Worm (Caenorhabditis elegans) whole organism, L1 larva: ENCODE data around the gene C25D7.9.

Experiments
- C16A3.4 ChIP-seq: fragments of 150-350 bp; optimal IDR thresholded peaks from 2 replicates; lab custom pipeline; 2014; ENCODE audit warnings: missing biosample characterization, missing genetic modification characterization
- F16B12.6 ChIP-seq: fragments of 150-350 bp; optimal IDR thresholded peaks from 2 replicates; lab custom pipeline; 2014; ENCODE audit warnings: missing biosample characterization, missing genetic modification characterization
- aly-2 ChIP-seq: fragments of 150-350 bp; optimal IDR thresholded peaks from 2 replicates; lab custom pipeline; 2014; ENCODE audit warnings: missing biosample characterization, missing genetic modification characterization
- ama-1 ChIP-seq: fragments of 150-350 bp; optimal IDR thresholded peaks from 2 replicates; lab custom pipeline; 2014
- blmp-1 ChIP-seq: fragments of 150-350 bp; optimal IDR thresholded peaks from 2 replicates; lab custom pipeline; 2014; ENCODE audit warnings: missing biosample characterization, missing genetic modification characterization
- ceh-8 ChIP-seq: fragments of 200-800 bp; sonication (Bioruptor generic); optimal IDR thresholded peaks from 2 replicates; lab custom pipeline; 2018; ENCODE audit warnings: mild to moderate bottlenecking, missing genetic modification characterization, moderate library complexity, missing compliant biosample characterization
- ceh-90 ChIP-seq: sonication (generic microtip); optimal IDR thresholded peaks from 2 replicates; lab custom pipeline; 2016; ENCODE audit warnings: missing genetic modification characterization, missing compliant biosample characterization
- efl-3 ChIP-seq: fragments of 200-800 bp; sonication (Bioruptor generic); optimal IDR thresholded peaks from 2 replicates; lab custom pipeline; 2018; ENCODE audit warnings: mild to moderate bottlenecking, missing genetic modification characterization, missing compliant biosample characterization
- egl-13 ChIP-seq: sonication (generic microtip); optimal IDR thresholded peaks from 2 replicates; lab custom pipeline; 2016; ENCODE audit warnings: missing genotype, missing genetic modification reagents, missing genetic modification characterization, missing compliant biosample characterization
- elt-2 ChIP-seq: sonication (generic microtip); optimal IDR thresholded peaks from 2 replicates; lab custom pipeline; 2016; ENCODE audit warnings: missing genetic modification characterization, mild to moderate bottlenecking, inconsistent platforms, missing compliant biosample characterization, missing genetic modification reagents
- ets-5 ChIP-seq: fragments of 200-800 bp; sonication (Bioruptor generic); IDR thresholded peaks from 2 replicates; pipeline ENCODE4 v1.3.6; 2022; ENCODE audit warnings: missing genetic modification characterization, missing compliant biosample characterization
- fkh-4 ChIP-seq: sonication (generic microtip); optimal IDR thresholded peaks from 2 replicates; lab custom pipeline; 2016; ENCODE audit warnings: missing compliant biosample characterization, missing genetic modification characterization, borderline replicate concordance
- fkh-8 ChIP-seq: sonication (generic microtip); optimal IDR thresholded peaks from 2 replicates; lab custom pipeline; 2016; ENCODE audit warnings: mild to moderate bottlenecking, missing genetic modification characterization, missing compliant biosample characterization
- hlh-17 ChIP-seq: fragments of 200-800 bp; sonication (Bioruptor generic); optimal IDR thresholded peaks from 2 replicates; lab custom pipeline; 2018; ENCODE audit warnings: missing genetic modification characterization, mild to moderate bottlenecking, missing compliant biosample characterization, moderate library complexity, borderline replicate concordance
- hlh-4 ChIP-seq: sonication (generic microtip); optimal IDR thresholded peaks from 2 replicates; lab custom pipeline; 2016; ENCODE audit warnings: mild to moderate bottlenecking, missing genetic modification characterization, missing compliant biosample characterization
- hpl-2 ChIP-seq: fragments of 150-350 bp; optimal IDR thresholded peaks from 2 replicates; lab custom pipeline; 2014; ENCODE audit warnings: missing biosample characterization, missing genetic modification reagents, missing genetic modification characterization
- irx-1 ChIP-seq: sonication (generic microtip); optimal IDR thresholded peaks from 2 replicates; lab custom pipeline; 2016; ENCODE audit warnings: missing genetic modification characterization, missing compliant biosample characterization
- jun-1 ChIP-seq: fragments of 150-350 bp; optimal IDR thresholded peaks from 2 replicates; lab custom pipeline; 2014; ENCODE audit warnings: missing biosample characterization, missing genetic modification reagents, missing genetic modification characterization
- lin-13 ChIP-seq: fragments of 150-350 bp; optimal IDR thresholded peaks from 2 replicates; lab custom pipeline; 2014; ENCODE audit warnings: missing biosample characterization, missing genetic modification reagents, missing genetic modification characterization
- lin-14 ChIP-seq: fragments of 200-800 bp; sonication (Bioruptor generic); optimal IDR thresholded peaks from 2 replicates; lab custom pipeline; 2018; ENCODE audit warnings: mild to moderate bottlenecking, missing genetic modification characterization, moderate library complexity, missing compliant biosample characterization
- lin-15B ChIP-seq: fragments of 150-350 bp; sonication (generic microtip); optimal IDR thresholded peaks from 3 replicates; lab custom pipeline; 2014; ENCODE audit warnings: missing biosample characterization, missing genetic modification characterization
- lin-39 ChIP-seq: fragments of 150-350 bp; optimal IDR thresholded peaks from 2 replicates; lab custom pipeline; 2014; ENCODE audit warnings: missing biosample characterization, missing genetic modification reagents, missing genetic modification characterization
- lsy-2 ChIP-seq, 2 experiments: fragments of 150-350 bp; optimal IDR thresholded peaks; 2 replicates each; lab custom pipeline; 2014; ENCODE audit warnings: missing biosample characterization in 2 of 2, missing genetic modification characterization in 2 of 2
- mdl-1 ChIP-seq, 2 experiments: fragments of 150-350 bp; optimal IDR thresholded peaks; 2 replicates each; lab custom pipeline; 2014 to 2017; ENCODE audit warnings: missing biosample characterization in 2 of 2, missing genetic modification characterization in 2 of 2, inconsistent platforms in 1 of 2
- mep-1 ChIP-seq: fragments of 150-350 bp; optimal IDR thresholded peaks from 2 replicates; lab custom pipeline; 2014; ENCODE audit warnings: missing biosample characterization, missing genetic modification characterization
- nhr-20 ChIP-seq: sonication (generic microtip); optimal IDR thresholded peaks from 2 replicates; lab custom pipeline; 2016; ENCODE audit warnings: mild to moderate bottlenecking, missing genetic modification characterization, missing compliant biosample characterization
- nhr-237 ChIP-seq: fragments of 150-350 bp; optimal IDR thresholded peaks from 2 replicates; lab custom pipeline; 2014; ENCODE audit warnings: missing biosample characterization, missing genetic modification characterization
- nhr-28 ChIP-seq: fragments of 150-350 bp; optimal IDR thresholded peaks from 2 replicates; lab custom pipeline; 2014; ENCODE audit warnings: missing biosample characterization, missing genetic modification characterization
- nhr-71 ChIP-seq: sonication (generic microtip); optimal IDR thresholded peaks from 2 replicates; lab custom pipeline; 2016; ENCODE audit warnings: mild to moderate bottlenecking, missing genetic modification characterization, moderate library complexity, missing compliant biosample characterization
- nhr-76 ChIP-seq: sonication (generic microtip); optimal IDR thresholded peaks from 2 replicates; lab custom pipeline; 2017; ENCODE audit warnings: missing biosample characterization, missing genetic modification characterization
- nhr-77 ChIP-seq: fragments of 150-350 bp; optimal IDR thresholded peaks from 2 replicates; lab custom pipeline; 2014; ENCODE audit warnings: missing biosample characterization, missing genetic modification characterization
- nhr-84 ChIP-seq: sonication (generic microtip); optimal IDR thresholded peaks from 2 replicates; lab custom pipeline; 2017; ENCODE audit warnings: missing biosample characterization, missing genetic modification characterization
- nhr-85 ChIP-seq: sonication (generic microtip); peaks from one replicate; lab custom pipeline; 2016; ENCODE audit warnings: missing genetic modification characterization, inconsistent platforms, missing compliant biosample characterization
- nhr-90 ChIP-seq: sonication (generic microtip); optimal IDR thresholded peaks from 2 replicates; lab custom pipeline; 2016; ENCODE audit warnings: mild to moderate bottlenecking, missing genetic modification characterization, missing compliant biosample characterization; ENCODE audit not compliant: poor library complexity
- pag-3 ChIP-seq: sonication (generic microtip); optimal IDR thresholded peaks from 2 replicates; lab custom pipeline; 2017; ENCODE audit warnings: missing genetic modification characterization, mild to moderate bottlenecking, missing compliant biosample characterization, antibody characterized with exemption, borderline replicate concordance; ENCODE audit not compliant: insufficient read depth
- pqm-1 ChIP-seq: sonication (generic microtip); optimal IDR thresholded peaks from 3 replicates; lab custom pipeline; 2017; ENCODE audit warnings: missing biosample characterization, missing genetic modification characterization
- skn-1 ChIP-seq: fragments of 150-350 bp; optimal IDR thresholded peaks from 2 replicates; lab custom pipeline; 2014; ENCODE audit warnings: missing biosample characterization, missing genetic modification characterization
- snpc-4 ChIP-seq: fragments of 150-350 bp; optimal IDR thresholded peaks from 2 replicates; lab custom pipeline; 2014; ENCODE audit warnings: missing biosample characterization, missing genetic modification characterization
- sox-4 ChIP-seq: sonication (generic microtip); optimal IDR thresholded peaks from 2 replicates; lab custom pipeline; 2016; ENCODE audit warnings: missing genetic modification characterization, missing compliant biosample characterization
- sptf-1 ChIP-seq: fragments of 150-350 bp; optimal IDR thresholded peaks from 2 replicates; lab custom pipeline; 2014; ENCODE audit warnings: missing biosample characterization, missing genetic modification characterization
- sup-37 ChIP-seq: fragments of 200-800 bp; sonication (Bioruptor generic); optimal IDR thresholded peaks from 2 replicates; lab custom pipeline; 2018; ENCODE audit warnings: mild to moderate bottlenecking, missing genetic modification characterization, missing compliant biosample characterization
- tbx-2 ChIP-seq: sonication (generic microtip); optimal IDR thresholded peaks from 2 replicates; lab custom pipeline; 2016; ENCODE audit warnings: missing genetic modification characterization, missing compliant biosample characterization
- unc-130 ChIP-seq: fragments of 150-350 bp; optimal IDR thresholded peaks from 2 replicates; lab custom pipeline; 2017; ENCODE audit warnings: missing biosample characterization, missing genetic modification characterization, inconsistent platforms
- unc-86 ChIP-seq: sonication (generic microtip); optimal IDR thresholded peaks from 2 replicates; lab custom pipeline; 2016; ENCODE audit warnings: missing genetic modification characterization, missing compliant biosample characterization
- unc-98 ChIP-seq: fragments of 200-800 bp; sonication (Bioruptor generic); IDR thresholded peaks from 2 replicates; pipeline ENCODE4 v1.3.6; 2022; ENCODE audit warnings: missing genetic modification characterization, missing compliant biosample characterization
- vab-15 ChIP-seq: sonication (generic microtip); optimal IDR thresholded peaks from 2 replicates; lab custom pipeline; 2017; ENCODE audit warnings: missing genotype, mild to moderate bottlenecking, missing genetic modification characterization, missing compliant biosample characterization
- xbp-1 ChIP-seq: sonication (generic microtip); optimal IDR thresholded peaks from 2 replicates; lab custom pipeline; 2016; ENCODE audit warnings: missing genetic modification characterization, missing compliant biosample characterization
- zip-4 ChIP-seq: fragments of 200-800 bp; sonication (Bioruptor generic); optimal IDR thresholded peaks from 2 replicates; lab custom pipeline; 2018; ENCODE audit warnings: mild to moderate bottlenecking, missing genetic modification characterization, moderate library complexity, missing compliant biosample characterization
- ztf-11 ChIP-seq, 2 experiments: sonication (generic microtip); optimal IDR thresholded peaks; 2 replicates each; lab custom pipeline; 2016 to 2017; ENCODE audit warnings: missing genetic modification characterization in 2 of 2, missing biosample characterization in 1 of 2, missing compliant biosample characterization in 1 of 2

The C25D7.9 gene

DNA sequence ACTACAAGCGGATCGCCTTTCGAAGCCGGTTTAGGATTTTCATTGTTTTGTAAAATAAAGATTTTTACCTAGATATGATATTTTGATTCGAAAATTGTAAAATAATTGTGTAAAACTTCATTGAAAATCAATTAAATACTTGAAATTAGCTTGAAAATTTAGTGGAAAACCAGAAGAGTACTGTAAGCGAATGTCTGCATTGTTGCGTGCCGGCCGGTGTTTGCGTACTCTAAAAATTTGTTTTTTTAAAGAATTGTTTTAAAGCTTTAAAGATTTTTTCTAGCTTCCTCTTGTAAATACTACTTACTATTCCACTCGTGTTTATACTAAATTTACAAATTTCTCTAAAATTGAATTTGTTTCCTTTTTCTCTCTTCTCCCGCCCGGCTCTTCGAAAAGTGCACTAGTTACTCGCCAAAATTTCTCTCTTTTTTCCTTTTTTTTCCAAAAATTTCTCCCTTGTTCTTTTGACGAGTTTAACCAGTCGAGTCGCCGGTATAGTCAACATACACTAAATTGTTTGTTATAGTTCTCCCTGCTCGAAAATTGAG, 4.6 kb downstream of the C25D7.9 start:
- TF ChIP-seq hpl-2 (GFP tag; lab: Kevin White, UChicago) (no peak), zip-4 (GFP tag; lab: Kevin White, UChicago) (no peak), lin-14 (GFP tag; lab: Kevin White, UChicago) (peak; percentile 3), unc-86 (no peak), skn-1 (tag; lab: Kevin White, UChicago) (no peak), xbp-1 (no peak), ceh-8 (GFP tag; lab: Kevin White, UChicago) (no peak), lsy-2 (tag; optimal IDR thresholded peaks at IDR 0.05; lab: Kevin White, UChicago) (peak in 1 of 2 experiments; percentile 73), unc-98 (GFP tag; lab: Robert Waterston, UW) (no peak), lin-39 (tag; lab: Kevin White, UChicago) (no peak), elt-2 (no peak), mep-1 (tag; lab: Kevin White, UChicago) (no peak)
- TF ChIP-seq, all 84 proteins: peak for 2

DNA sequence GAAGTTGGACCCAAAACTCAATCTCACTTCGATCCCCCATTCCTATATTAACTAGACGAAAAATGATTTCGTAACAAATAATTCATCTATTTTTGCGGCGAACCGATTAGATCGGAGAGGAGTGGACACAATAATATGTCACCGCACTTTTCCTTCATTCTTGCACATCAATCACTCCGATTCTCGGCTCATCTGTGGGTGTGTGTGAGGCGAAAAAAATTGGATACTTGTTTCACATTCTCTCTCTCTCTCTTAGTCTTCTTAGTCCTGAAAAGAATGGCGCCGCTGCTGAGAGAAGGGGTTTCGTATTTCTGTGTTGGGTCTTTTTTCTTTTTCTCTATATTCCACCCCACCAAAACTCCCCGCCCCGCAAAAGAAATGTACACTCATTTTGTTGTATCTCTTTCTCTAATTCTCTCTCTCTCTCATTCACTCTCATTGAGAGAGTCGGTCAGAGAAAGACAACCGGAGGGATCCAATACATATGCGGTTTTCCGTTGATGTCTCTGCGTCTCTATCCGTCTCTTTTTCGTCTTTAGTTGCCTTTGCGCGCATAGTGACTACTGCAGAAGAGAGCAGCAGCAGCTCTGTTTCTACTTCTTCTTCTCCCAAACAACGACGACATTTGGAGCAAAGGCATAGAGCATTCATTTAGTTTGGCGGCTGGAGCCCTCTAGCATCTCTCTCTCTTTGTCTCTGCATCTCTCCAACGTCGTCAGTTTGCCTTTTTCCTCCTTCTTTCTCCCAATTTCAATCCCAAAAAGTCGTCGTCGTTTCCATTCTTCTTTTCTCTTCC, 6.3 kb downstream of the C25D7.9 start, which contains the start of gene unc-76:
unc-76 (plus strand) TSS at position 746 of the 796 bp plus-strand sequence.
- peak; percentile 40 for TF ChIP-seq fkh-4 (tag; lab: Kevin White, UChicago)
- TF ChIP-seq fkh-8 (tag; lab: Kevin White, UChicago): peak; percentile 95
- peak; percentile 94 for TF ChIP-seq nhr-71 (tag; lab: Kevin White, UChicago)
- no peak for TF ChIP-seq hlh-4
- no peak for TF ChIP-seq nhr-84
- peak; percentile 12 for TF ChIP-seq F16B12.6 (tag; lab: Kevin White, UChicago)
- peak; percentile 13 for TF ChIP-seq nhr-90 (tag; lab: Kevin White, UChicago)
- TF ChIP-seq sptf-1 (tag; lab: Kevin White, UChicago): no peak
- peak; percentile 14 for TF ChIP-seq sox-4 (tag; lab: Kevin White, UChicago)
- TF ChIP-seq mdl-1 (tag; optimal IDR thresholded peaks at IDR 0.05; lab: Kevin White, UChicago): peak in 1 of 2 experiments; percentile 50
- TF ChIP-seq pag-3: no peak
- no peak for TF ChIP-seq ets-5
- peak; percentile 63 for TF ChIP-seq lin-39 (tag; lab: Kevin White, UChicago)
- TF ChIP-seq egl-13 (tag; lab: Kevin White, UChicago): no peak
- peak; percentile 66 for TF ChIP-seq C16A3.4 (tag; lab: Kevin White, UChicago)
- no peak for TF ChIP-seq nhr-28 (tag; lab: Kevin White, UChicago)
- no peak for TF ChIP-seq unc-98 (GFP tag; lab: Robert Waterston, UW)
- no peak for TF ChIP-seq pqm-1 (tag; lab: Kevin White, UChicago)
- no peak for TF ChIP-seq efl-3 (GFP tag; lab: Kevin White, UChicago)
- no peak for TF ChIP-seq hlh-17
- TF ChIP-seq nhr-76 (tag; lab: Kevin White, UChicago): no peak
- TF ChIP-seq jun-1 (tag; lab: Kevin White, UChicago): peak; percentile 81
- TF ChIP-seq vab-15: no peak
- no peak for TF ChIP-seq ama-1 (lab: Kevin White, UChicago)
- peak; percentile 41 for TF ChIP-seq aly-2 (tag; lab: Kevin White, UChicago)
- TF ChIP-seq xbp-1: peak; percentile 80
- peak; percentile 91 for TF ChIP-seq tbx-2 (tag; lab: Kevin White, UChicago)
- TF ChIP-seq ztf-11 (tag; optimal IDR thresholded peaks at IDR 0.05; lab: Kevin White, UChicago): peak in 1 of 2 experiments; percentile 58
- peak; percentile 36 for TF ChIP-seq blmp-1 (tag; lab: Kevin White, UChicago)
- TF ChIP-seq unc-130 (tag; lab: Kevin White, UChicago): peak; percentile 19
- TF ChIP-seq elt-2: no peak
- TF ChIP-seq irx-1: peak; percentile 80
- TF ChIP-seq snpc-4 (tag; lab: Kevin White, UChicago): peak; percentile 40
- TF ChIP-seq lsy-2 (tag; optimal IDR thresholded peaks at IDR 0.05; lab: Kevin White, UChicago): peak; percentile 76 to 87
- peak; percentile 29 for TF ChIP-seq lin-15B (tag; lab: Kevin White, UChicago)
- TF ChIP-seq nhr-85 (tag; lab: Kevin White, UChicago): peak; percentile 88
- TF ChIP-seq nhr-20: peak; percentile 81
- peak; percentile 77 for TF ChIP-seq nhr-237 (tag; lab: Kevin White, UChicago)
- TF ChIP-seq nhr-77 (tag; lab: Kevin White, UChicago): peak; percentile 71
- TF ChIP-seq lin-13 (GFP tag; lab: Kevin White, UChicago): peak; percentile 62
- TF ChIP-seq ceh-90 (tag; lab: Kevin White, UChicago): no peak
- peak; percentile 20 for TF ChIP-seq skn-1 (tag; lab: Kevin White, UChicago)
- TF ChIP-seq sup-37 (GFP tag; lab: Kevin White, UChicago): no peak
